Worm (Caenorhabditis elegans): ENCODE measurements around the gene phf-33.

The phf-33 gene

DNA sequence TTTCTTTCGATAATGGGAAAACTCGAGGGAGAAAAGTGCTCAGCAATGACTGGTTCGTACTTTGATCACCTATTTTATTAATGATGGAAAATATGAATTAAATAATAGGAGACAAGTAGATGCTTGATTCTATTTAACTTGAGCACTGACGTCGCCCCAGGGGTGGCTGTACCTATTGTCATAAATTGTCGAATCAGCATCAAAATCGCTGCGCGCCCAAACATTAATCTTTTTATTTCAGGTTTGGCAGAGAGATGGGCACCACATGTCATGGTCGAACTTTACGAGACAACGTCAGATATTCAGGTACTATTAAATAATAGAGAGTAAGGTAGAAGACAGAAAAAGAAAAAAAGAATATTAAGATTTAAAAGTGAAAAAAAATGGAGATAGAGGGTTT is 45.5 kb upstream of the phf-33 start:
- TF ChIP-seq ccch-3 (GFP tag; optimal IDR thresholded peaks at IDR 0.05), result no peak
- no peak for TF ChIP-seq pbrm-1 (GFP tag; IDR thresholded peaks at IDR 0.05)
- TF ChIP-seq madf-10 (tag; optimal IDR thresholded peaks at IDR 0.05), result no peak
- TF ChIP-seq akir-1 (GFP tag; optimal IDR thresholded peaks at IDR 0.05), result no peak
- TF ChIP-seq nhr-90 (tag; optimal IDR thresholded peaks at IDR 0.05), result no peak
- TF ChIP-seq sdz-38 (tag; optimal IDR thresholded peaks at IDR 0.05), result no peak

DNA sequence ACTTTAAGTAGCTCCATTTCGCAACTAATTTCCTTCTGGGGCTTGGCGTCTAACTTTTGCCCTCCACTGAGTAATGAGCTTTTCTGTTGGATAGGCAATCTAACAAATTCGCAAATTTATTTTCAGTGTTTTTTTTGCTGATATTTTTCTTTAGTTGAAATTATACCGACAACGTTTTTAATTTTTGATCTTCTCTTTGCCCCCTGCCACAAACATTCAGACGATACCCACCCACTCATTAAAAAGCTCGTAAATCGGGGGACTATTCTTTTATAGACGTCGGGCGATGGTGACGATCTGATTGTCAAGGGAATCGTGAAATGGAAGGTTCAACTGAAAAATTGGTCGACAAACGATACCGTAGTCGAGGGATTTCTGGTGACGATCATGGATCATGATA is 44.9 kb upstream of the phf-33 start:
- TF ChIP-seq lin-54 (GFP tag; optimal IDR thresholded peaks at IDR 0.05) (no peak), lag-1 (GFP tag; IDR thresholded peaks at IDR 0.05) (no peak), nhr-120 (GFP tag; IDR thresholded peaks at IDR 0.05) (no peak), nhr-179 (tag; optimal IDR thresholded peaks at IDR 0.05) (no peak), madf-6 (GFP tag; IDR thresholded peaks at IDR 0.05) (no peak), F22D6.2 (tag; optimal IDR thresholded peaks at IDR 0.05) (no peak), nhr-80 (tag; optimal IDR thresholded peaks at IDR 0.05) (no peak), ets-4 (GFP tag; optimal IDR thresholded peaks at IDR 0.05) (no peak), attf-5 (GFP tag; optimal IDR thresholded peaks at IDR 0.05) (no peak), Y53G8AR.9 (GFP tag; conservative IDR thresholded peaks at IDR 0.05) (no peak), sdz-38 (tag; optimal IDR thresholded peaks at IDR 0.05) (no peak), snpc-3.4 (tag; optimal IDR thresholded peaks at IDR 0.05) (no peak), ekl-4 (GFP tag; IDR thresholded peaks at IDR 0.05) (no peak), lir-1 (GFP tag; conservative IDR thresholded peaks at IDR 0.05) (no peak)

DNA sequence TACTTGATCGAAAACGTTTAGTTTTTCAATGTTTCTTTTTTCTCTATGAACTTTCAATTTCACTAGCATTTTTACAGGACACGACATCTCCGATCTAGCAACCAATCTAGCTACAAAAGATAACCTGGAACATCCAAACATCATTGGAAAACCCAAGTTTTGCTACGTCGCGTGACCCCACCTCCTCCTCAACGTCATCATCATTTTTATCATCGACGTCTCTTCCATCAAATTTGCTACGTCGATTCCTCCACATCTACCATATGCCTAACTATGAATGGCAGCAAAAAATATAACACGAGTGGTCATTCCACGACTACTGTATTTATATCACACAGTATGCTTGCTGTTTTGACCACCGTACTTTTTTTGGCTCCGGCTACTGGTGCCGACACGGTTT is 44.1 kb upstream of the phf-33 start, which contains the start of gene F46G10.2:
Gene F46G10.2, plus strand, starts transcription at position 78 of the 400 bp plus-strand sequence.
- TF ChIP-seq tbx-9 (tag; optimal IDR thresholded peaks at IDR 0.05; ENCODE audit: borderline replicate concordance) (no peak), F57A8.1 (GFP tag; optimal IDR thresholded peaks at IDR 0.05) (no peak), Y53G8AR.9 (GFP tag; conservative IDR thresholded peaks at IDR 0.05) (no peak), Y95B8A.8 (GFP tag; IDR thresholded peaks at IDR 0.05) (no peak), hmg-20 (GFP tag; IDR thresholded peaks at IDR 0.05) (no peak), tbp1 (GFP tag; optimal IDR thresholded peaks at IDR 0.05) (no peak), ztf-26 (tag; optimal IDR thresholded peaks at IDR 0.05) (no peak), F23B12.7 (tag; optimal IDR thresholded peaks at IDR 0.05; ENCODE audit: insufficient read depth) (no peak), ceh-27 (GFP tag; optimal IDR thresholded peaks at IDR 0.05) (no peak), bed-1 (GFP tag; IDR thresholded peaks at IDR 0.05) (no peak), F55B11.4 (tag; optimal IDR thresholded peaks at IDR 0.05; ENCODE audit: borderline replicate concordance, insufficient read depth) (no peak), F52B5.7 (tag; optimal IDR thresholded peaks at IDR 0.05) (no peak), B0035.1 (tag; optimal IDR thresholded peaks at IDR 0.05) (no peak), hlh-26 (GFP tag; conservative IDR thresholded peaks at IDR 0.05) (no peak), lin-26 (GFP tag; IDR thresholded peaks at IDR 0.05) (no peak), sdz-38 (tag; optimal IDR thresholded peaks at IDR 0.05) (no peak), lin-54 (GFP tag; optimal IDR thresholded peaks at IDR 0.05) (no peak), die-1 (tag; optimal IDR thresholded peaks at IDR 0.05) (no peak), him-1 (tag; optimal IDR thresholded peaks at IDR 0.05) (no peak), xnd-1 (tag; optimal IDR thresholded peaks at IDR 0.05) (no peak)

DNA sequence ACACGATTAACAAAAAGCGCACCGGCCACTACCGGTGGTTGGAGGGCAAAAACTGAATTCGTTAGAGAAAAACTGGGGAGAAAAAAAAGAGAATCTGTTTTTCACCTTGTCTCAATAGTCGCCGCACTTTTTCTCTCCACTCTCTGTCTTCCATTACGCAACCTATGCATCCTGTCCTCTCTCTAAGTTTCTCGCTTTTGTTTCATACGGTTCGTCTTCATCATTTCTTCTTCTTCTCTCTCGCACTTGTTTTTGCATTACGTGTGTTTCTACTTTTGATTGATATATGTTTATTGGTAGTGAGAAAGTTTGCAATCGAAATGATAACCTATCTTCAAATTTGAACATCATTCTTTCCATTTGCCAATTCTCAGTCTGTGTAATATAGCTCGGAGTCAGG is 41.8 kb upstream of the phf-33 start:
- TF ChIP-seq lin-35 (GFP tag; optimal IDR thresholded peaks at IDR 0.05), result no peak
- no peak for TF ChIP-seq nhr-120 (GFP tag; IDR thresholded peaks at IDR 0.05)
- TF ChIP-seq snpc-3.4 (tag; optimal IDR thresholded peaks at IDR 0.05), result no peak
- TF ChIP-seq ztf-26 (tag; optimal IDR thresholded peaks at IDR 0.05), result peak; percentile 16
- no peak for TF ChIP-seq ztf-18 (tag; optimal IDR thresholded peaks at IDR 0.05)
- TF ChIP-seq zfh-2 (GFP tag; conservative IDR thresholded peaks at IDR 0.05), result no peak
- 0 out of 2 replicates have a peak, but pooled peaks have one; percentile 20 for TF ChIP-seq lin-26 (GFP tag; IDR thresholded peaks at IDR 0.05)
- TF ChIP-seq K11D2.4 (GFP tag; IDR thresholded peaks at IDR 0.05), result no peak
- TF ChIP-seq bed-2 (GFP tag; IDR thresholded peaks at IDR 0.05), result no peak
- no peak for TF ChIP-seq hsf-1 (GFP tag; IDR thresholded peaks at IDR 0.05)
- peak; percentile 70 for TF ChIP-seq nhr-80 (tag; optimal IDR thresholded peaks at IDR 0.05)
- TF ChIP-seq gei-17 (GFP tag; optimal IDR thresholded peaks at IDR 0.05), result no peak
- TF ChIP-seq lin-54 (GFP tag; optimal IDR thresholded peaks at IDR 0.05), result no peak
- no peak for TF ChIP-seq let-526 (GFP tag; IDR thresholded peaks at IDR 0.05)
- no peak for TF ChIP-seq ztf-3 (GFP tag; optimal IDR thresholded peaks at IDR 0.05)
- no peak for TF ChIP-seq madf-6 (GFP tag; IDR thresholded peaks at IDR 0.05)
